Fruit fly (Drosophila melanogaster) whole organism, embryonic: ENCODE data around the gene Dhc62B.

Source experiments
- Abd-B ChIP-seq: fragments of 200-800 bp; sonication (Bioruptor generic); optimal IDR thresholded peaks from 2 replicates; lab custom pipeline; 2018; ENCODE audit warnings: missing biosample characterization, mild to moderate bottlenecking, missing genetic modification characterization, moderate library complexity
- Bgb ChIP-seq: fragments of 200-800 bp; sonication (Bioruptor generic); IDR thresholded peaks from 2 replicates; pipeline ENCODE4 v1.3.6; 2022; ENCODE audit warnings: missing biosample characterization, missing genetic modification characterization; ENCODE audit not compliant: partially characterized antibody
- CG10147 ChIP-seq: fragments of 200-800 bp; sonication (Bioruptor generic); optimal IDR thresholded peaks from 2 replicates; lab custom pipeline; 2019; ENCODE audit warnings: missing biosample characterization, mild to moderate bottlenecking, missing genetic modification characterization, moderate library complexity
- CG12104 ChIP-seq: fragments of 200-800 bp; sonication (Bioruptor generic); optimal IDR thresholded peaks from 3 replicates; lab custom pipeline; 2016; ENCODE audit warnings: missing biosample characterization, missing genetic modification characterization
- CG16863 ChIP-seq: fragments of 200-800 bp; sonication (Bioruptor generic); optimal IDR thresholded peaks from 3 replicates; lab custom pipeline; 2016; ENCODE audit warnings: missing biosample characterization, missing genetic modification characterization
- CG17802 ChIP-seq: fragments of 200-800 bp; sonication (Bioruptor generic); optimal IDR thresholded peaks from 2 replicates; lab custom pipeline; 2018; ENCODE audit warnings: missing biosample characterization, mild to moderate bottlenecking, missing genetic modification characterization, moderate library complexity
- CG1792 ChIP-seq: fragments of 200-800 bp; sonication (Bioruptor generic); optimal IDR thresholded peaks from 2 replicates; lab custom pipeline; 2016; ENCODE audit warnings: missing biosample characterization, missing genetic modification characterization
- CG18619 ChIP-seq: fragments of 200-800 bp; sonication (Bioruptor generic); optimal IDR thresholded peaks from 3 replicates; lab custom pipeline; 2017; ENCODE audit warnings: missing biosample characterization, mild to moderate bottlenecking, missing genetic modification characterization
- CG30431 ChIP-seq: fragments of 200-800 bp; sonication (Bioruptor generic); optimal IDR thresholded peaks from 2 replicates; lab custom pipeline; 2017; ENCODE audit warnings: missing biosample characterization, missing genetic modification characterization
- CG31365 ChIP-seq: fragments of 200-800 bp; sonication (Bioruptor generic); optimal IDR thresholded peaks from 2 replicates; lab custom pipeline; 2018; ENCODE audit warnings: missing biosample characterization, mild to moderate bottlenecking, missing genetic modification characterization
- CG31388 ChIP-seq: fragments of 200-800 bp; sonication (Bioruptor generic); optimal IDR thresholded peaks from 2 replicates; lab custom pipeline; 2016; ENCODE audit warnings: missing biosample characterization, missing genetic modification characterization
- CG32532 ChIP-seq: fragments of 200-800 bp; sonication (Bioruptor generic); IDR thresholded peaks from 2 replicates; pipeline ENCODE4 v1.3.6; 2022; ENCODE audit warnings: missing biosample characterization, missing genetic modification characterization
- CG33213 ChIP-seq: fragments of 200-800 bp; sonication (Bioruptor generic); optimal IDR thresholded peaks from 3 replicates; lab custom pipeline; 2016; ENCODE audit warnings: missing biosample characterization, missing genetic modification characterization
- CG34422 ChIP-seq: fragments of 200-800 bp; sonication (Bioruptor generic); IDR thresholded peaks from 3 replicates; pipeline ENCODE4 v1.3.6; 2022; ENCODE audit warnings: missing biosample characterization, missing genetic modification characterization
- CG42726 ChIP-seq: fragments of 200-800 bp; sonication (Bioruptor generic); IDR thresholded peaks from 2 replicates; pipeline ENCODE4 v1.3.6; 2022; ENCODE audit warnings: missing biosample characterization, missing genetic modification characterization; ENCODE audit not compliant: partially characterized antibody
- CG43689 ChIP-seq: fragments of 200-800 bp; sonication (Bioruptor generic); IDR thresholded peaks from 2 replicates; pipeline ENCODE4 v1.3.6; 2022; ENCODE audit warnings: missing biosample characterization, missing genetic modification characterization
- CG4424 ChIP-seq: fragments of 200-800 bp; sonication (Bioruptor generic); optimal IDR thresholded peaks from 3 replicates; lab custom pipeline; 2016; ENCODE audit warnings: missing biosample characterization, missing genetic modification characterization
- CG7372 ChIP-seq: fragments of 200-800 bp; sonication (Bioruptor generic); IDR thresholded peaks from 2 replicates; pipeline ENCODE4 v1.3.6; 2022; ENCODE audit warnings: missing biosample characterization, missing genetic modification characterization
- CG7839 ChIP-seq: fragments of 200-800 bp; sonication (Bioruptor generic); optimal IDR thresholded peaks from 3 replicates; lab custom pipeline; 2018; ENCODE audit warnings: missing biosample characterization, mild to moderate bottlenecking, missing genetic modification characterization, moderate library complexity
- CG8924 ChIP-seq: fragments of 200-800 bp; optimal IDR thresholded peaks from 3 replicates; lab custom pipeline; 2019; ENCODE audit warnings: missing biosample characterization, mild to moderate bottlenecking, missing genetic modification characterization, moderate library complexity
- CG9437 ChIP-seq: fragments of 200-800 bp; sonication (Bioruptor generic); optimal IDR thresholded peaks from 2 replicates; lab custom pipeline; 2018; ENCODE audit warnings: missing biosample characterization, mild to moderate bottlenecking, missing genetic modification characterization
- CHES-1-like ChIP-seq: fragments of 200-800 bp; sonication (Bioruptor generic); optimal IDR thresholded peaks from 2 replicates; lab custom pipeline; 2016; ENCODE audit warnings: missing biosample characterization, missing genetic modification characterization
- CkIIα-i1 ChIP-seq: fragments of 200-800 bp; sonication (Bioruptor generic); IDR thresholded peaks from 2 replicates; pipeline ENCODE4 v1.3.6; 2022; ENCODE audit warnings: missing biosample characterization, missing genetic modification characterization
- Dfd ChIP-seq, 2 experiments: fragments of >200 bp; optimal IDR thresholded peaks; 2 replicates each; lab custom pipeline; 2017; ENCODE audit warnings: missing biosample characterization in 2 of 2, missing genetic modification characterization in 2 of 2
- E2f1 ChIP-seq: fragments of 200-800 bp; sonication (Bioruptor generic); IDR thresholded peaks from 2 replicates; pipeline ENCODE4 v1.3.6; 2022; ENCODE audit warnings: missing biosample characterization, missing genetic modification characterization
- Opbp ChIP-seq: fragments of 200-800 bp; sonication (Bioruptor generic); IDR thresholded peaks from 3 replicates; pipeline ENCODE4 v1.3.6; 2022; ENCODE audit warnings: missing biosample characterization, missing genetic modification characterization; ENCODE audit not compliant: partially characterized antibody
- Pdp1 ChIP-seq, 2 experiments: fragments of 200-800 bp; sonication (Bioruptor generic); optimal IDR thresholded peaks; 3 replicates each; lab custom pipeline; 2016; ENCODE audit warnings: missing biosample characterization in 2 of 2, missing genetic modification characterization in 2 of 2, mild to moderate bottlenecking in 1 of 2, moderate library complexity in 1 of 2
- Poxn ChIP-seq: fragments of 200-800 bp; sonication (Bioruptor generic); IDR thresholded peaks from 2 replicates; pipeline ENCODE4 v1.3.6; 2022; ENCODE audit warnings: missing biosample characterization, missing genetic modification characterization
- Taf1 ChIP-seq: fragments of 200-800 bp; sonication (Bioruptor generic); IDR thresholded peaks from 2 replicates; pipeline ENCODE4 v1.3.6; 2022; ENCODE audit warnings: missing biosample characterization, missing genetic modification characterization
- Usf ChIP-seq: fragments of 200-800 bp; sonication (Bioruptor generic); optimal IDR thresholded peaks from 2 replicates; lab custom pipeline; 2017; ENCODE audit warnings: missing genotype, missing biosample characterization, missing genetic modification characterization
- Vsx1 ChIP-seq: fragments of 200-800 bp; sonication (Bioruptor generic); optimal IDR thresholded peaks from 2 replicates; lab custom pipeline; 2017; ENCODE audit warnings: missing biosample characterization, mild to moderate bottlenecking, missing genetic modification characterization, missing genetic modification reagents
- YL-1 ChIP-seq: fragments of 200-800 bp; sonication (Bioruptor generic); optimal IDR thresholded peaks from 3 replicates; lab custom pipeline; 2017; ENCODE audit warnings: missing biosample characterization, mild to moderate bottlenecking, missing genetic modification characterization
- aop ChIP-seq: fragments of 200-800 bp; sonication (Bioruptor generic); IDR thresholded peaks from 2 replicates; pipeline ENCODE4 v1.3.6; 2022; ENCODE audit warnings: missing biosample characterization, missing genetic modification characterization
- ase ChIP-seq: fragments of 200-800 bp; sonication (Bioruptor generic); IDR thresholded peaks from 3 replicates; pipeline ENCODE4 v1.3.6; 2022; ENCODE audit warnings: missing biosample characterization, missing genetic modification characterization
- chinmo ChIP-seq: fragments of 200-800 bp; sonication (Bioruptor generic); IDR thresholded peaks from 4 replicates; pipeline ENCODE4 v1.3.6; 2022; ENCODE audit warnings: missing biosample characterization, missing genetic modification characterization; ENCODE audit not compliant: partially characterized antibody
- chn ChIP-seq: fragments of 200-800 bp; sonication (Bioruptor generic); optimal IDR thresholded peaks from 2 replicates; lab custom pipeline; 2016; ENCODE audit warnings: missing biosample characterization, missing genetic modification characterization
- crc ChIP-seq: fragments of 200-800 bp; sonication (Bioruptor generic); optimal IDR thresholded peaks from 2 replicates; lab custom pipeline; 2016; ENCODE audit warnings: missing biosample characterization, missing genetic modification characterization
- ems ChIP-seq: fragments of 200-800 bp; sonication (Bioruptor generic); optimal IDR thresholded peaks from 3 replicates; lab custom pipeline; 2016; ENCODE audit warnings: missing biosample characterization, missing genetic modification characterization
- eve ChIP-seq, 2 experiments: fragments of >200 bp; optimal IDR thresholded peaks; 2 replicates each; lab custom pipeline; 2017; ENCODE audit warnings: missing biosample characterization in 2 of 2, missing genetic modification characterization in 2 of 2
- fd3F ChIP-seq: fragments of 200-800 bp; sonication (Bioruptor generic); optimal IDR thresholded peaks from 2 replicates; lab custom pipeline; 2018; ENCODE audit warnings: missing biosample characterization, mild to moderate bottlenecking, missing genetic modification characterization, moderate library complexity
- jigr1 ChIP-seq: fragments of 200-800 bp; sonication (Bioruptor generic); IDR thresholded peaks from 3 replicates; pipeline ENCODE4 v1.3.6; 2022; ENCODE audit warnings: missing biosample characterization, missing genetic modification characterization
- jing ChIP-seq: fragments of 200-800 bp; sonication (Bioruptor generic); optimal IDR thresholded peaks from 2 replicates; lab custom pipeline; 2018; ENCODE audit warnings: missing biosample characterization, mild to moderate bottlenecking, missing genetic modification characterization
- lilli ChIP-seq: fragments of 200-800 bp; sonication (Bioruptor generic); optimal IDR thresholded peaks from 3 replicates; lab custom pipeline; 2016; ENCODE audit warnings: missing biosample characterization, missing genetic modification characterization
- mld ChIP-seq: fragments of 200-800 bp; sonication (Bioruptor generic); IDR thresholded peaks from 3 replicates; pipeline ENCODE4 v1.3.6; 2022; ENCODE audit warnings: missing biosample characterization, missing genetic modification characterization; ENCODE audit not compliant: partially characterized antibody
- org-1 ChIP-seq: fragments of 200-800 bp; sonication (Bioruptor generic); optimal IDR thresholded peaks from 2 replicates; lab custom pipeline; 2017; ENCODE audit warnings: missing biosample characterization, missing genetic modification characterization
- ro ChIP-seq: fragments of 200-800 bp; sonication (Bioruptor generic); IDR thresholded peaks from 2 replicates; pipeline ENCODE4 v1.3.6; 2022; ENCODE audit warnings: missing biosample characterization, missing genetic modification characterization
- seq ChIP-seq: fragments of 200-800 bp; sonication (Bioruptor generic); IDR thresholded peaks from 2 replicates; pipeline ENCODE4 v1.3.6; 2022; ENCODE audit warnings: missing biosample characterization, missing genetic modification characterization
- unpg ChIP-seq: fragments of 200-800 bp; sonication (Bioruptor generic); optimal IDR thresholded peaks from 3 replicates; lab custom pipeline; 2018; ENCODE audit warnings: missing biosample characterization, mild to moderate bottlenecking, missing genetic modification characterization, moderate library complexity
- vnd ChIP-seq: fragments of 200-800 bp; sonication (Bioruptor generic); IDR thresholded peaks from 3 replicates; pipeline ENCODE4 v1.3.6; 2022; ENCODE audit warnings: missing biosample characterization, missing genetic modification characterization; ENCODE audit not compliant: partially characterized antibody

Dhc62B gene

DNA sequence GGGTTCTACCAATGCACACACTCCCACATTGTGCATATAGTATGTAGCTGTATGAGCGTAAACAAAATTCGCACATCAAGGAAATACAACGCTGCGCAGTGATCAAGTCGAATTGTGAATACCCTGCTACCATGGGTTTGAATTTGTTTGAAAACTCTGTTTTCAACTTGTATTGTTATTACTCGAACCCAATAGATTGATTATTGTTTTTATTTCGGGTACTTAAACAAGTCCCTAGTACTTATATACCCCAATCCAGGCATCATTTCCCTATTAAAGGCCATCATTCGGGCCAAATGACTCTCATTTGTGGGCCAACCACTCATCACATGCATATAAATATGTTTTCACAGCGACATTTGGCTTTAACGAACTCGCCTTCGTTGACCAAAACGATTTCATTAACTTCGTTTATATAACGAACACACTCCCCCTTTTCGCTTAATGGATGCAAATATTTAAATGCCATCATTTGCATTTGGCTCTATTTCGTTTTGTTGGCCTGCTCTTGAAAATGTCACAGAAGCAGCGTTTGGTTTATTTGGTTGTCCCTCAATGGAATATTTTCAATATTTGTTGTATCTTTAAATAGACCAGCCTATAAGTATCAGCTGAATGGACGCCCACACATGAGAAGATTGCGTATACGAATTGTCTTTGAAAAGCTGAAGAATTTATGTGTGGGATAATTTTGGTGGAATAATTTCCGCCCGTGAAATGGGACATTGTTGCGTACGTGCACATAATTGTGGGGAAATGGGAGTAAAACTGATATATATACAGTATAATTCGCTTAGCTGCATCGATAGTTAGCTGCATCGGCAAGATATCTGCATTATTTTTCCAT lies 31.2 kb downstream of the Dhc62B start (continued):
- TF ChIP-seq unpg (peak; percentile 64), fd3F (GFP tag; lab: Kevin White, UChicago) (peak; percentile 72), chinmo (GFP tag; lab: Robert Waterston, UW) (peak; percentile 83; the same call in 3 of the 4 replicates), lilli (GFP tag; lab: Kevin White, UChicago) (peak; percentile 78), ro (GFP tag; lab: Robert Waterston, UW) (0 out of 2 replicates have a peak, but pooled peaks have one; percentile 13), CG32532 (GFP tag; lab: Robert Waterston, UW) (peak; percentile 81), CkIIα-i1 (GFP tag; lab: Robert Waterston, UW) (no peak), CG18619 (GFP tag; lab: Kevin White, UChicago) (peak; percentile 63), CG9437 (GFP tag; lab: Kevin White, UChicago) (peak; percentile 15), YL-1 (GFP tag; lab: Kevin White, UChicago) (no peak), CG10147 (no peak), CG34422 (peak; percentile 80; the same call in 2 of the 3 replicates), crc (GFP tag; lab: Kevin White, UChicago) (peak; percentile 60), Abd-B (GFP tag; lab: Kevin White, UChicago) (peak; percentile 73), CG31365 (no peak), jing (GFP tag; lab: Kevin White, UChicago) (peak; percentile 50), Bgb (GFP tag; lab: Robert Waterston, UW) (no peak), CG1792 (GFP tag; lab: Kevin White, UChicago) (no peak), CG12104 (GFP tag; lab: Kevin White, UChicago) (no peak), Dfd (GFP tag; optimal IDR thresholded peaks at IDR 0.05; lab: Kevin White, UChicago) (no peak), CG43689 (GFP tag; lab: Robert Waterston, UW) (peak; percentile 82), ems (peak; percentile 63), CG7839 (peak; percentile 59), CG17802 (no peak), vnd (no peak), CG16863 (GFP tag; lab: Kevin White, UChicago) (peak; percentile 56), CG31388 (no peak), Pdp1 (GFP tag; optimal IDR thresholded peaks at IDR 0.05; lab: Kevin White, UChicago) (peak; percentile 6 to 78), CG8924 (tag; lab: Kevin White, UChicago) (peak; percentile 61), ase (peak; percentile 85; the same call in 2 of the 3 replicates), seq (peak; percentile 82), Taf1 (no peak; the same call in 1 of the 2 replicates), E2f1 (GFP tag; lab: Robert Waterston, UW) (peak; percentile 72), mld (GFP tag; lab: Robert Waterston, UW) (no peak), jigr1 (GFP tag; lab: Robert Waterston, UW) (peak; percentile 47; the same call in 2 of the 3 replicates), CHES-1-like (peak; percentile 59), eve (GFP tag; optimal IDR thresholded peaks at IDR 0.05; lab: Kevin White, UChicago) (no peak), CG42726 (GFP tag; lab: Robert Waterston, UW) (no peak), org-1 (GFP tag; lab: Kevin White, UChicago) (peak; percentile 31), CG33213 (no peak), CG30431 (GFP tag; lab: Kevin White, UChicago) (peak; percentile 23), Opbp (GFP tag; lab: Robert Waterston, UW) (no peak), aop (no peak), Poxn (GFP tag; lab: Robert Waterston, UW) (peak; percentile 24; the same call in 1 of the 2 replicates), CG4424 (GFP tag; lab: Kevin White, UChicago) (peak; percentile 33), Usf (peak; percentile 26), Vsx1 (no peak), chn (peak; percentile 55), CG7372 (GFP tag; lab: Robert Waterston, UW) (peak; percentile 58)
